Fruit fly (Drosophila melanogaster): ENCODE data around the gene mip130.

Gene mip130

DNA sequence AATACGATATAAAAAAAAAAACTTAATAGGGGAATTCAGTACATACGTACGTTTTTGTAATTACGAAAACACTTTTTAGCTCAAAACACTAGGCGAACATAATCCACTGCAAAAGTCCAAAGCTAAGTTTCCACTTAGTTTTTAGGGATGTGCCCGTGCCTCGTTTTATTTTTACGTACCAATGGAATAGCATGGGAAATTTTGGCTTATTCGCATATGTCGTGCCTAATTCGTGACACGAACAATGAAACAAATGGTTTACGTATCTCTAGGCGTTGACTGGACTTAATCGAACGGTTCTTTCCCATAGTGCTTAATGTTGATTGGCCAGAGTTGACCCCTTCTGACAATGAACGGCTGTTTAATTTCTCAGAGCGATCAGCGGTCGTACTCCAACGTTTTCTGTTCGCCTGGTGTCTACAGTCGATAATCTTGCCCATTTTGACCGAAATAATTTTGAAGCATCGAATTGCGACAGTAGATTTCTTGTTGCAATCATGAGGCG is 28.4 kb upstream of the mip130 start, which contains the start of gene CG14818 (continued):
- TF ChIP-seq lbe (GFP tag; optimal IDR thresholded peaks at IDR 0.05) (peak; percentile 54), dmrt99B (tag; optimal IDR thresholded peaks at IDR 0.05) (no peak), CG1832 (GFP tag; optimal IDR thresholded peaks at IDR 0.05) (no peak), CG8281 (tag; optimal IDR thresholded peaks at IDR 0.05) (no peak), sens-2 (GFP tag; IDR thresholded peaks at IDR 0.05) (peak; percentile 40; the same call in 1 of the 2 replicates), HLH54F (GFP tag; optimal IDR thresholded peaks at IDR 0.05) (peak; percentile 44), emc (GFP tag; optimal IDR thresholded peaks at IDR 0.05) (peak; percentile 12), Nf-YC (tag; optimal IDR thresholded peaks at IDR 0.05) (peak; percentile 90), dan (GFP tag; IDR thresholded peaks at IDR 0.05) (no peak), CG2199 (GFP tag; IDR thresholded peaks at IDR 0.05) (no peak), NC2β (GFP tag; optimal IDR thresholded peaks at IDR 0.05) (no peak), Dip3 (GFP tag; optimal IDR thresholded peaks at IDR 0.05) (peak; percentile 47), bowl (GFP tag; IDR thresholded peaks at IDR 0.05) (peak; percentile 38; the same call in 1 of the 2 replicates), TFAM (GFP tag; optimal IDR thresholded peaks at IDR 0.05) (no peak), fd102C (GFP tag; optimal IDR thresholded peaks at IDR 0.05) (no peak), dati (GFP tag; IDR thresholded peaks at IDR 0.05) (no peak), CG10366 (GFP tag; IDR thresholded peaks at IDR 0.05) (peak; percentile 46), ci (GFP tag; IDR thresholded peaks at IDR 0.05) (peak; percentile 81), pum (GFP tag; optimal IDR thresholded peaks at IDR 0.05) (peak; percentile 72), row (GFP tag; IDR thresholded peaks at IDR 0.05) (peak; percentile 93), tap (tag; optimal IDR thresholded peaks at IDR 0.05) (no peak), fu2 (GFP tag; optimal IDR thresholded peaks at IDR 0.05) (peak; percentile 63), mld (GFP tag; IDR thresholded peaks at IDR 0.05; ENCODE audit: partially characterized antibody) (peak; percentile 57; the same call in 1 of the 3 replicates), CG11456 (GFP tag; IDR thresholded peaks at IDR 0.05) (peak; percentile 72; the same call in 1 of the 3 replicates), sqz (GFP tag; optimal IDR thresholded peaks at IDR 0.05) (peak; percentile 80), CG4328 (GFP tag; optimal IDR thresholded peaks at IDR 0.05) (peak; percentile 60), vnd (GFP tag; IDR thresholded peaks at IDR 0.05; ENCODE audit: partially characterized antibody) (peak; percentile 84), CG12391 (tag; optimal IDR thresholded peaks at IDR 0.05) (peak; percentile 61), Bdp1 (GFP tag; optimal IDR thresholded peaks at IDR 0.05) (peak; percentile 47), CG14965 (GFP tag; optimal IDR thresholded peaks at IDR 0.05; ENCODE audit: borderline replicate concordance) (no peak), CG17802 (tag; optimal IDR thresholded peaks at IDR 0.05) (peak; percentile 23), CG10321 (GFP tag; IDR thresholded peaks at IDR 0.05) (0 out of 2 replicates have a peak, but pooled peaks have one; percentile 15), MTF-1 (GFP tag; optimal IDR thresholded peaks at IDR 0.05; ENCODE audit: borderline replicate concordance) (no peak), aop (GFP tag; IDR thresholded peaks at IDR 0.05) (no peak), lola (GFP tag; optimal IDR thresholded peaks at IDR 0.05) (peak in 1 of 3 experiments; percentile 46), ap (GFP tag; IDR thresholded peaks at IDR 0.05) (0 out of 2 replicates have a peak, but pooled peaks have one; percentile 9), Nf-YB (GFP tag; optimal IDR thresholded peaks at IDR 0.05) (peak; percentile 79), CG15514 (GFP tag; optimal IDR thresholded peaks at IDR 0.05) (peak; percentile 55), CG10267 (tag; optimal IDR thresholded peaks at IDR 0.05) (peak; percentile 45), CG17328 (GFP tag; IDR thresholded peaks at IDR 0.05) (peak; percentile 58), Oaz (GFP tag; IDR thresholded peaks at IDR 0.05) (0 out of 2 replicates have a peak, but pooled peaks have one; percentile 19), sob (GFP tag; IDR thresholded peaks at IDR 0.05) (peak; percentile 75), CG3407 (GFP tag; optimal IDR thresholded peaks at IDR 0.05) (no peak), NC2α (GFP tag; optimal IDR thresholded peaks at IDR 0.05) (no peak), mam (GFP tag; optimal IDR thresholded peaks at IDR 0.05) (peak; percentile 81), tx (GFP tag; optimal IDR thresholded peaks at IDR 0.05) (peak; percentile 24), gt (GFP tag; IDR thresholded peaks at IDR 0.05) (no peak), chinmo (GFP tag; IDR thresholded peaks at IDR 0.05; ENCODE audit: partially characterized antibody) (peak; percentile 71; the same call in 1 of the 4 replicates), CG17912 (GFP tag; optimal IDR thresholded peaks at IDR 0.05) (peak; percentile 13), CG4820 (GFP tag; optimal IDR thresholded peaks at IDR 0.05) (peak; percentile 51)
